Worm (Caenorhabditis elegans): Measurements from ENCODE around the gene Y1A5A.1.

ce11 chrIII:3984049-3984484 lies 2.4 kb downstream of the Y1A5A.1 start:
- TF ChIP-seq ceh-32 (tag; optimal IDR thresholded peaks at IDR 0.05; ENCODE audit: poor library complexity) (no peak), mep-1 (tag; optimal IDR thresholded peaks at IDR 0.05) (peak; percentile 43), lin-39 (tag; optimal IDR thresholded peaks at IDR 0.05) (no peak), nhr-77 (tag; optimal IDR thresholded peaks at IDR 0.05) (no peak), nhr-11 (tag; optimal IDR thresholded peaks at IDR 0.05) (peak; percentile 39), ceh-28 (tag; optimal IDR thresholded peaks at IDR 0.05) (no peak)
